Worm (Caenorhabditis elegans): ENCODE results near the gene C06B8.3.

ce11 chrV:15520398-15520797 is 36.0 kb upstream of the C06B8.3 start:
- no peak for TF ChIP-seq aly-2 (tag; optimal IDR thresholded peaks at IDR 0.05)
- no peak for TF ChIP-seq unc-39 (tag; optimal IDR thresholded peaks at IDR 0.05)
- no peak for TF ChIP-seq mxl-3 (GFP tag; optimal IDR thresholded peaks at IDR 0.05)
- TF ChIP-seq hlh-11 (tag; optimal IDR thresholded peaks at IDR 0.05), result no peak
